Fruit fly (Drosophila melanogaster) whole organism, wandering third instar larva: ENCODE results near the gene Prim2.
A peak's percentile ranks its signal among the peaks of the same experiment; 100 is the strongest.

Source experiments
- Abd-B ChIP-seq: fragments of >200 bp; optimal IDR thresholded peaks from 2 replicates; lab custom pipeline; 2017; ENCODE audit warnings: missing biosample characterization, missing genetic modification characterization
- CG32264 ChIP-seq: fragments of 200-800 bp; sonication (Bioruptor generic); optimal IDR thresholded peaks from 2 replicates; lab custom pipeline; 2016; ENCODE audit warnings: missing biosample characterization, missing genetic modification characterization
- CG9705 ChIP-seq: fragments of 200-800 bp; sonication (Bioruptor generic); optimal IDR thresholded peaks from 2 replicates; lab custom pipeline; 2018; ENCODE audit warnings: missing biosample characterization, mild to moderate bottlenecking, missing genetic modification characterization
- CrebA ChIP-seq: fragments of 200-800 bp; sonication (Bioruptor generic); optimal IDR thresholded peaks from 2 replicates; lab custom pipeline; 2016; ENCODE audit warnings: missing biosample characterization, mild to moderate bottlenecking, missing genetic modification characterization, borderline replicate concordance
- Dfd ChIP-seq: fragments of >200 bp; optimal IDR thresholded peaks from 2 replicates; lab custom pipeline; 2017; ENCODE audit warnings: missing biosample characterization, missing genetic modification characterization
- Dif ChIP-seq: fragments of 200-275, 200-300 bp; sonication (Bioruptor generic); optimal IDR thresholded peaks from 2 replicates; lab custom pipeline; 2018; ENCODE audit warnings: missing biosample characterization, missing genetic modification characterization; ENCODE audit not compliant: partially characterized antibody
- GATAd ChIP-seq: sonication (Bioruptor generic); optimal IDR thresholded peaks from 2 replicates; lab custom pipeline; 2016; ENCODE audit warnings: missing biosample characterization, missing genetic modification characterization
- HLH106 ChIP-seq: fragments of 200-800 bp; optimal IDR thresholded peaks from 3 replicates; lab custom pipeline; 2019; ENCODE audit warnings: missing biosample characterization, mild to moderate bottlenecking, missing genetic modification characterization, moderate library complexity
- Hr83 ChIP-seq: fragments of 200-300 bp; sonication (Bioruptor generic); optimal IDR thresholded peaks from 2 replicates; lab custom pipeline; 2016; ENCODE audit warnings: missing biosample characterization, mild to moderate bottlenecking, missing genetic modification characterization, moderate library complexity; ENCODE audit not compliant: poor library complexity, severe bottlenecking
- Jra ChIP-seq: sonication (Bioruptor generic); optimal IDR thresholded peaks from 2 replicates; lab custom pipeline; 2016; ENCODE audit warnings: missing biosample characterization, missing genetic modification characterization
- Mio ChIP-seq: sonication (Bioruptor generic); optimal IDR thresholded peaks from 2 replicates; lab custom pipeline; 2016; ENCODE audit warnings: missing biosample characterization, missing genetic modification characterization
- Myc ChIP-seq: fragments of >200 bp; optimal IDR thresholded peaks from 2 replicates; lab custom pipeline; 2017
- N ChIP-seq: fragments of >200 bp; optimal IDR thresholded peaks from 2 replicates; lab custom pipeline; 2018; ENCODE audit warnings: missing biosample characterization, missing external identifiers, missing genetic modification characterization
- OdsH ChIP-seq: fragments of 200-800 bp; sonication (Bioruptor generic); optimal IDR thresholded peaks from 2 replicates; lab custom pipeline; 2016; ENCODE audit warnings: missing biosample characterization, mild to moderate bottlenecking, missing genetic modification characterization
- Rel ChIP-seq, 2 experiments: fragments of 200-800 bp; sonication (Bioruptor generic) in 1 of 2; optimal IDR thresholded peaks; 2 replicates in 1 of 2; 3 replicates in 1 of 2; lab custom pipeline; 2016 to 2019; ENCODE audit warnings: mild to moderate bottlenecking in 2 of 2, missing biosample characterization in 2 of 2, missing genetic modification characterization in 2 of 2, moderate library complexity in 1 of 2
- Sp1 ChIP-seq: fragments of 200-800 bp; sonication (Bioruptor generic); optimal IDR thresholded peaks from 3 replicates; lab custom pipeline; 2019; ENCODE audit warnings: missing biosample characterization, mild to moderate bottlenecking, missing genetic modification characterization, moderate library complexity
- Vsx2 ChIP-seq: fragments of 200-300, 225-300 bp; sonication (Bioruptor generic); optimal IDR thresholded peaks from 2 replicates; lab custom pipeline; 2018; ENCODE audit warnings: missing biosample characterization, missing genetic modification characterization; ENCODE audit not compliant: partially characterized antibody
- br ChIP-seq: fragments of 200-800 bp; sonication (Bioruptor generic); optimal IDR thresholded peaks from 2 replicates; lab custom pipeline; 2016; ENCODE audit warnings: missing biosample characterization, missing genetic modification characterization
- brk ChIP-seq: fragments of 200-800 bp; sonication (Bioruptor generic); optimal IDR thresholded peaks from 2 replicates; lab custom pipeline; 2016; ENCODE audit warnings: missing biosample characterization, mild to moderate bottlenecking, missing genetic modification characterization
- dl ChIP-seq, 2 experiments: fragments of 175-275, 200-275 bp in 1 of 2; fragments of 200-275 bp in 1 of 2; sonication (Bioruptor generic); optimal IDR thresholded peaks; lab custom pipeline; 2018; ENCODE audit warnings: mild to moderate bottlenecking in 2 of 2, missing biosample characterization in 2 of 2, missing genetic modification characterization in 2 of 2, moderate library complexity in 2 of 2; ENCODE audit not compliant: partially characterized antibody in 2 of 2, insufficient read depth in 1 of 2
- dmrt93B ChIP-seq: fragments of 200-800 bp; sonication (Bioruptor generic); optimal IDR thresholded peaks from 2 replicates; lab custom pipeline; 2018; ENCODE audit warnings: missing biosample characterization, mild to moderate bottlenecking, missing genetic modification characterization
- dsf ChIP-seq: sonication (Bioruptor generic); optimal IDR thresholded peaks from 2 replicates; lab custom pipeline; 2016; ENCODE audit warnings: missing biosample characterization, missing genetic modification characterization, borderline replicate concordance
- ey ChIP-seq: fragments of 200-800 bp; sonication (Bioruptor generic); optimal IDR thresholded peaks from 2 replicates; lab custom pipeline; 2016; ENCODE audit warnings: missing biosample characterization, missing genetic modification characterization
- foxo ChIP-seq, 2 experiments: fragments of 200-800 bp; sonication (Bioruptor generic); optimal IDR thresholded peaks; 2 replicates in 1 of 2; 3 replicates in 1 of 2; lab custom pipeline; 2016 to 2017; ENCODE audit warnings: missing biosample characterization in 2 of 2, missing genetic modification characterization in 2 of 2
- fru ChIP-seq: fragments of 200-800 bp; sonication (Bioruptor generic); optimal IDR thresholded peaks from 3 replicates; lab custom pipeline; 2016; ENCODE audit warnings: missing biosample characterization, mild to moderate bottlenecking, missing genetic modification characterization
- h ChIP-seq: fragments of 200-800 bp; sonication (Bioruptor generic); optimal IDR thresholded peaks from 3 replicates; lab custom pipeline; 2016; ENCODE audit warnings: missing biosample characterization, mild to moderate bottlenecking, missing genetic modification characterization
- jim ChIP-seq: fragments of 175-275, 200-325 bp; sonication (Bioruptor generic); optimal IDR thresholded peaks from 2 replicates; lab custom pipeline; 2016; ENCODE audit warnings: missing biosample characterization, mild to moderate bottlenecking, missing genetic modification characterization
- lola ChIP-seq: fragments of >200 bp; optimal IDR thresholded peaks from 2 replicates; lab custom pipeline; 2017; ENCODE audit warnings: missing biosample characterization, missing genetic modification characterization
- pan ChIP-seq: fragments of >200 bp; optimal IDR thresholded peaks from 2 replicates; lab custom pipeline; 2017
- psq ChIP-seq: fragments of 200-800 bp; sonication (Bioruptor generic); optimal IDR thresholded peaks from 3 replicates; lab custom pipeline; 2017; ENCODE audit warnings: missing biosample characterization, mild to moderate bottlenecking, missing genetic modification characterization, moderate library complexity
- rgr ChIP-seq: fragments of 200-800 bp; sonication (Bioruptor generic); optimal IDR thresholded peaks from 3 replicates; lab custom pipeline; 2016; ENCODE audit warnings: missing biosample characterization, mild to moderate bottlenecking, missing genetic modification characterization
- sage ChIP-seq: fragments of 200-800 bp; sonication (Bioruptor generic); optimal IDR thresholded peaks from 2 replicates; lab custom pipeline; 2016; ENCODE audit warnings: missing biosample characterization, mild to moderate bottlenecking, missing genetic modification characterization
- sv ChIP-seq: fragments of 200-800 bp; sonication (Bioruptor generic); optimal IDR thresholded peaks from 3 replicates; lab custom pipeline; 2016; ENCODE audit warnings: missing biosample characterization, missing genetic modification characterization
- tai ChIP-seq: sonication (Bioruptor generic); optimal IDR thresholded peaks from 2 replicates; lab custom pipeline; 2016; ENCODE audit warnings: missing biosample characterization, missing genetic modification characterization

The Prim2 gene

DNA sequence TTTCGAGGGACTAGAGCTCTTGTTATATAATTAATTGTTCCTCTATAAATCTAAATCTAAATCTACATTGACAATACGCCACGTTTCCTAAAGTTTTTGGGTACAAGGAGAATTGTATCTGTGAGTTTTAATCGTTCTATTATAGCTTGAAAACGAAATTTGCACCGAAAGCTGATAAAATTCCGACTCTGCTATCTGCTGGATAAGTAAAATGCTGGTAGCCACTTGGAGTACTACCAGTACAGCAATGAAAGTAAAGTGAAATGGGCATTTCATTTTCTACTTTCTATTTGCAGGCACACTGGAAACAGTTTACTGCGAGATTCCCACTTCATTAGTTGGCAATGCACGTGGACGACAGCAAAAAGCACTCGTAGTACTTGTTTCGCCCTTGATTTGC, 8.2 kb downstream of the Prim2 start, which contains the start of gene CG5618:
Gene CG5618, plus strand, starts transcription at position 301 of the 400 bp plus-strand sequence.
- TF ChIP-seq CG9705 (GFP tag; lab: Kevin White, UChicago) (no peak), Myc (lab: Kevin White, UChicago) (no peak), dsf (GFP tag; lab: Kevin White, UChicago) (no peak), psq (GFP tag; lab: Kevin White, UChicago) (no peak), ey (GFP tag; lab: Kevin White, UChicago) (no peak), rgr (GFP tag; lab: Kevin White, UChicago) (no peak), sv (GFP tag; lab: Kevin White, UChicago) (no peak), Sp1 (GFP tag; lab: Kevin White, UChicago) (no peak), Abd-B (no peak), Dif (GFP tag; lab: Kevin White, UChicago) (no peak), OdsH (GFP tag; lab: Kevin White, UChicago) (no peak), Hr83 (GFP tag; lab: Kevin White, UChicago) (no peak), tai (GFP tag; lab: Kevin White, UChicago) (no peak), N (GFP tag; lab: Kevin White, UChicago) (no peak), lola (GFP tag; lab: Kevin White, UChicago) (no peak), HLH106 (tag; lab: Kevin White, UChicago) (no peak), dl (GFP tag; optimal IDR thresholded peaks at IDR 0.05; lab: Kevin White, UChicago; ENCODE audit: insufficient read depth in 1 of 2, partially characterized antibody in 2 of 2) (no peak), br (no peak)

DNA sequence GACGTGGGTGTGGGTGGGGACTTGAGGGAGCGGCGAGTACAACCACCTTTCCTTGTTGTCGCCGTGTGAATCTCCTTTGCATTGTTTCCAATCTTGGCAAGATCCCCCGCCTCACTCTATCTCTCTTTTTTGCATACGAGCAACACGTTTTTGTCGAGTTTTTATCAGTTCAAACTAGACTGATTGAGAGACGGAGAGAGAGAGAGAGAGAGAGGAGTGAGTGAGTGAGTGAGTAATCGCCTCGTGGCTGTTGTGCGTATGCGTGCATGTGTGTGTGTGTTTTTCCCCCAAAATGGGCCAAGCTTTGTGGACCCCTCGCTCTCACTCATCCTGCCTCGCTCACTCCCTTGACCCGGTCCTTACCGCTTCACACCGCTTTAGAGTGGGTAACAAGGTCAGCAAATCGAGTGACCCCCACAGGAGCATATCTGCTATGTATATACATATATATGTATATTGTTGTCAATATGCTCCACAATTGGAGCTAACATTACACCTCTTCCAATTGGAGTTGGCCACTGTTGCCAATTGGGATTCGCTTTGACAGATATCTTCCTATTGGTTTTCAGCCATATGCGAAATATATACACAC, 12.0 kb downstream of the Prim2 start:
- TF ChIP-seq tai (GFP tag; lab: Kevin White, UChicago) (no peak), Jra (peak; percentile 48), Vsx2 (GFP tag; lab: Kevin White, UChicago) (peak; percentile 65), brk (GFP tag; lab: Kevin White, UChicago) (no peak), h (peak; percentile 3), Rel (GFP tag; optimal IDR thresholded peaks at IDR 0.05; lab: Kevin White, UChicago) (no peak), Rel (tag; optimal IDR thresholded peaks at IDR 0.05; lab: Kevin White, UChicago) (peak; percentile 100), Hr83 (GFP tag; lab: Kevin White, UChicago) (no peak), sage (GFP tag; lab: Kevin White, UChicago) (peak; percentile 6), rgr (GFP tag; lab: Kevin White, UChicago) (no peak), Dif (GFP tag; lab: Kevin White, UChicago) (peak; percentile 88), dl (GFP tag; optimal IDR thresholded peaks at IDR 0.05; lab: Kevin White, UChicago; ENCODE audit: insufficient read depth in 1 of 2, partially characterized antibody in 2 of 2) (peak; percentile 55 to 88)

DNA sequence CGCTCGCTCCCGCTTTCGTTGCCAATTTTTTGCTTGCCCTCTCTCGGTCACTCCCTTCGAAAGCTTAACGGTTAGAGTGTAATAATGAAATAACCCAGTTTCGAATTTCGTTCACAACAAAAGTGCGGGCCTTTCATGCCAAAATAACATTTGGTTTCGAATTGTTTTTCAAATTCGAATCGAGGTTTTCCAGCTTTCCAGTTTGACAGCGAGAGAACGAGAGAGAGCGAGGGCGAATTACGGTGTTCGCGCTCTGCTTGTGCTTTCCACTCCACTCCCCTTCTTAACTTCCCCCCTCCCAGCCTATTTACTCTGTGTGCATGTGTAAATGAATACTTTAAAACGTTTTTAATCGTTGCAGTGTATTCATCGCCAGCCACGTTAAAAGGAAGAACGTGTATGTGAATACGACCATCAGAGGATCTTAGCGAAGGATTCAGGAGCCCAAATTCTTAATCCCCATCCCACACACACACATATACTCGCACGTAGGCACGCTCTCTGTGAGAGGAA, 12.7 kb downstream of the Prim2 start:
- TF ChIP-seq tai (GFP tag; lab: Kevin White, UChicago) (no peak), sv (GFP tag; lab: Kevin White, UChicago) (no peak), rgr (GFP tag; lab: Kevin White, UChicago) (no peak), CrebA (no peak), fru (GFP tag; lab: Kevin White, UChicago) (no peak), CG32264 (GFP tag; lab: Kevin White, UChicago) (no peak), Vsx2 (GFP tag; lab: Kevin White, UChicago) (no peak), OdsH (GFP tag; lab: Kevin White, UChicago) (peak; percentile 31), Jra (no peak), h (no peak), Dfd (GFP tag; lab: Kevin White, UChicago) (no peak), Rel (GFP tag; optimal IDR thresholded peaks at IDR 0.05; lab: Kevin White, UChicago) (no peak), Rel (tag; optimal IDR thresholded peaks at IDR 0.05; lab: Kevin White, UChicago) (peak; percentile 56)

DNA sequence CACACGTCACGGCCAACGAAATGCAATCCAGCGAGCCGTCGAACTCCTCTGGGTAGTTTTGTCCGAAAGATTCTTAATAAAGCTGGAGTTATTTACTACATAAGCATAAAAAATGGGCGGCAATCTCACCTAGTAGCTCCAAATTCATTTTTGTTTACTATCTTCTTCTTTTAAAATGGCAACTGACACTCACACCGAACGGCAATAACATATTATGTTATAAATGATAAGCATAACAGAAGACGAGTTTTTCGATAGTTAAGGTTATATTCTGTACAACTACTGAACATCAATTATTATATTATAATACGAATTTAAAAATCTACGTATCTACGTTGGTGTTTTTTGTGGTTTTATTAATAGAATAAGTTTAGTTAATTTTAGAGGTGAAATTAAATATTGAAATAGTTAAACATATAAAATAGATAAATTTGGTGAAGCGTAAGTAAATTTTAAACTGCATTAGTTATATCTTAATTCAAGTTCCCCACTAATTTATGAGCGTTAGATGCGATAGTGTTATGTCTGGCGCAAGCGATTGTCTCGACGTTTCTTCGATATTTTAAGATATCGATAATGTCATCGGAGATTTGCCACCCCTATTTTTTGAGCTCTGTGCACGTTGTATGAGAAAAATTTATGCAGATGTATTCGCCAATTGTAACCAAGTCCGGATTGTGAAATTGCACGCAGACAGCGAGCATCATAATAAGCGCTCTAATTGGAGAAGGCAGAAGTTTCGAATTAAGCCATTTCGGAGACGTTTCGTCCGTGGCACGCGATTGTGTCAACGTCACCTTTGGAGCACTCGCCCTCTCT, 13.4 kb downstream of the Prim2 start, which contains the start of the genes Rbbp5 and eRF1:
Gene Rbbp5, minus strand, starts transcription at position 181 of the 819 bp plus-strand sequence.
Gene eRF1, plus strand, starts transcription at position 594 of the 819 bp plus-strand sequence.
- TF ChIP-seq CG32264 (GFP tag; lab: Kevin White, UChicago) = no peak
- peak; percentile 83 for TF ChIP-seq sv (GFP tag; lab: Kevin White, UChicago)
- TF ChIP-seq GATAd (GFP tag; lab: Kevin White, UChicago) = no peak
- no peak for TF ChIP-seq Mio (GFP tag; lab: Kevin White, UChicago)
- TF ChIP-seq Jra = peak; percentile 82
- TF ChIP-seq Sp1 (GFP tag; lab: Kevin White, UChicago) = peak; percentile 75
- peak; percentile 83 for TF ChIP-seq brk (GFP tag; lab: Kevin White, UChicago)
- peak; percentile 71 for TF ChIP-seq h
- TF ChIP-seq Vsx2 (GFP tag; lab: Kevin White, UChicago) = no peak
- peak; percentile 71 for TF ChIP-seq fru (GFP tag; lab: Kevin White, UChicago)
- TF ChIP-seq dmrt93B = no peak
- peak in 1 of 2 experiments; percentile 86 for TF ChIP-seq foxo (GFP tag; optimal IDR thresholded peaks at IDR 0.05; lab: Kevin White, UChicago)
- no peak for TF ChIP-seq CrebA
- no peak for TF ChIP-seq lola (GFP tag; lab: Kevin White, UChicago)
- no peak for TF ChIP-seq pan (lab: Kevin White, UChicago)
- peak; percentile 39 for TF ChIP-seq CG9705 (GFP tag; lab: Kevin White, UChicago)
- TF ChIP-seq br = peak; percentile 45
- TF ChIP-seq Rel (GFP tag; optimal IDR thresholded peaks at IDR 0.05; lab: Kevin White, UChicago) = no peak
- no peak for TF ChIP-seq Rel (tag; optimal IDR thresholded peaks at IDR 0.05; lab: Kevin White, UChicago)
- TF ChIP-seq Abd-B = no peak
- peak; percentile 71 for TF ChIP-seq rgr (GFP tag; lab: Kevin White, UChicago)
- peak; percentile 42 for TF ChIP-seq jim (GFP tag; lab: Kevin White, UChicago)
- peak; percentile 54 for TF ChIP-seq sage (GFP tag; lab: Kevin White, UChicago)
- TF ChIP-seq Myc (lab: Kevin White, UChicago) = peak; percentile 4
- no peak for TF ChIP-seq Dfd (GFP tag; lab: Kevin White, UChicago)
- no peak for TF ChIP-seq Dif (GFP tag; lab: Kevin White, UChicago)
- TF ChIP-seq N (GFP tag; lab: Kevin White, UChicago) = no peak
